Fruit fly (Drosophila melanogaster) S2 (cell line): ENCODE data around the gene Rox8.

Experiments used
- CG8478 ChIP-seq: fragments of >200 bp; optimal IDR thresholded peaks from 2 replicates; lab custom pipeline; 2018
- CTCF ChIP-seq, 2 experiments: fragments of >200 bp; optimal IDR thresholded peaks; 2 replicates each; lab custom pipeline; 2018

dm6 chr3R:24057188-24057587, 9.1 kb upstream of the Rox8 start, which contains the start of gene Hsp68:
- TF ChIP-seq CG8478 (lab: Kevin White, UChicago) (no peak), CTCF (optimal IDR thresholded peaks at IDR 0.05; lab: Kevin White, UChicago) (no peak)
